Fruit fly (Drosophila melanogaster) whole organism, embryonic: ENCODE data around the gene kel.

Experiments used
- Asciz ChIP-seq: fragments of 200-800 bp; sonication (Bioruptor generic); optimal IDR thresholded peaks from 2 replicates; lab custom pipeline; 2017; ENCODE audit warnings: missing biosample characterization, mild to moderate bottlenecking, missing genetic modification characterization, missing genetic modification reagents
- Bteb2 ChIP-seq: fragments of 200-800 bp; sonication (Bioruptor generic); optimal IDR thresholded peaks from 2 replicates; lab custom pipeline; 2016; ENCODE audit warnings: missing biosample characterization, missing genetic modification characterization
- CG11093 ChIP-seq: fragments of 200-800 bp; sonication (Bioruptor generic); IDR thresholded peaks from 3 replicates; pipeline ENCODE4 v1.3.6; 2022; ENCODE audit warnings: missing biosample characterization, missing genetic modification characterization
- CG11398 ChIP-seq: fragments of 200-800 bp; sonication (Bioruptor generic); optimal IDR thresholded peaks from 2 replicates; lab custom pipeline; 2016; ENCODE audit warnings: missing biosample characterization, missing genetic modification characterization
- CG12104 ChIP-seq: fragments of 200-800 bp; sonication (Bioruptor generic); optimal IDR thresholded peaks from 3 replicates; lab custom pipeline; 2016; ENCODE audit warnings: missing biosample characterization, missing genetic modification characterization
- CG12155 ChIP-seq: fragments of 200-800 bp; sonication (Bioruptor generic); optimal IDR thresholded peaks from 3 replicates; lab custom pipeline; 2016; ENCODE audit warnings: missing biosample characterization, missing genetic modification characterization
- CG15011 ChIP-seq: fragments of 200-800 bp; sonication (Bioruptor generic); optimal IDR thresholded peaks from 3 replicates; lab custom pipeline; 2018; ENCODE audit warnings: missing biosample characterization, mild to moderate bottlenecking, missing genetic modification characterization
- CG15269 ChIP-seq: fragments of 200-800 bp; sonication (Bioruptor generic); optimal IDR thresholded peaks from 2 replicates; lab custom pipeline; 2018; ENCODE audit warnings: missing biosample characterization, mild to moderate bottlenecking, missing genetic modification characterization, moderate library complexity
- CG15601 ChIP-seq: fragments of 200-800 bp; sonication (Bioruptor generic); optimal IDR thresholded peaks from 3 replicates; lab custom pipeline; 2019; ENCODE audit warnings: missing biosample characterization, mild to moderate bottlenecking, missing genetic modification characterization, moderate library complexity
- CG15696 ChIP-seq: fragments of 200-800 bp; sonication (Bioruptor generic); optimal IDR thresholded peaks from 2 replicates; lab custom pipeline; 2019; ENCODE audit warnings: missing biosample characterization, mild to moderate bottlenecking, missing genetic modification characterization, moderate library complexity
- CG17359 ChIP-seq: fragments of 200-800 bp; sonication (Bioruptor generic); optimal IDR thresholded peaks from 3 replicates; lab custom pipeline; 2018; ENCODE audit warnings: missing biosample characterization, mild to moderate bottlenecking, missing genetic modification characterization, moderate library complexity
- CG18599 ChIP-seq: fragments of 200-800 bp; sonication (Bioruptor generic); optimal IDR thresholded peaks from 3 replicates; lab custom pipeline; 2017; ENCODE audit warnings: missing biosample characterization, missing genetic modification characterization, mild to moderate bottlenecking, moderate library complexity, missing genetic modification reagents
- CG3065 ChIP-seq: fragments of 200-800 bp; sonication (Bioruptor generic); optimal IDR thresholded peaks from 2 replicates; lab custom pipeline; 2016; ENCODE audit warnings: missing biosample characterization, missing genetic modification characterization
- CG32767 ChIP-seq: fragments of 200-800 bp; sonication (Bioruptor generic); IDR thresholded peaks from 2 replicates; pipeline ENCODE4 v1.3.6; 2022; ENCODE audit warnings: missing biosample characterization, missing genetic modification characterization
- CG33557 ChIP-seq: fragments of 200-800 bp; sonication (Bioruptor generic); optimal IDR thresholded peaks from 2 replicates; lab custom pipeline; 2019; ENCODE audit warnings: missing biosample characterization, mild to moderate bottlenecking, missing genetic modification characterization, moderate library complexity
- CG3838 ChIP-seq: fragments of 200-800 bp; sonication (Bioruptor generic); optimal IDR thresholded peaks from 3 replicates; lab custom pipeline; 2016; ENCODE audit warnings: missing biosample characterization, missing genetic modification characterization
- CG3995 ChIP-seq: fragments of 200-800 bp; sonication (Bioruptor generic); optimal IDR thresholded peaks from 3 replicates; lab custom pipeline; 2016; ENCODE audit warnings: missing biosample characterization, missing genetic modification characterization
- CG4404 ChIP-seq: fragments of 200-800 bp; sonication (Bioruptor generic); IDR thresholded peaks from 2 replicates; pipeline ENCODE4 v1.3.6; 2022; ENCODE audit warnings: missing biosample characterization, missing genetic modification characterization
- CG4424 ChIP-seq: fragments of 200-800 bp; sonication (Bioruptor generic); optimal IDR thresholded peaks from 3 replicates; lab custom pipeline; 2016; ENCODE audit warnings: missing biosample characterization, missing genetic modification characterization
- CG7745 ChIP-seq: fragments of 200-800 bp; sonication (Bioruptor generic); optimal IDR thresholded peaks from 2 replicates; lab custom pipeline; 2018; ENCODE audit warnings: missing biosample characterization, mild to moderate bottlenecking, missing genetic modification characterization, moderate library complexity
- CG8478 ChIP-seq: fragments of >200 bp; optimal IDR thresholded peaks from 2 replicates; lab custom pipeline; 2018
- CG9215 ChIP-seq: fragments of 200-800 bp; sonication (Bioruptor generic); IDR thresholded peaks from 2 replicates; pipeline ENCODE4 v1.3.6; 2022; ENCODE audit warnings: missing biosample characterization, missing genetic modification characterization
- CG9437 ChIP-seq: fragments of 200-800 bp; sonication (Bioruptor generic); optimal IDR thresholded peaks from 2 replicates; lab custom pipeline; 2018; ENCODE audit warnings: missing biosample characterization, mild to moderate bottlenecking, missing genetic modification characterization
- HLH3B ChIP-seq: fragments of 200-800 bp; sonication (Bioruptor generic); IDR thresholded peaks from 2 replicates; pipeline ENCODE4 v1.3.6; 2022; ENCODE audit warnings: missing biosample characterization, missing genetic modification characterization
- Hmr ChIP-seq: fragments of 200-800 bp; sonication (Bioruptor generic); optimal IDR thresholded peaks from 3 replicates; lab custom pipeline; 2017; ENCODE audit warnings: mild to moderate bottlenecking, missing biosample characterization, missing genetic modification reagents, missing genetic modification characterization
- Lhr ChIP-seq: fragments of 200-800 bp; sonication (Bioruptor generic); optimal IDR thresholded peaks from 3 replicates; lab custom pipeline; 2017; ENCODE audit warnings: mild to moderate bottlenecking, missing biosample characterization, missing genetic modification reagents, missing genetic modification characterization
- NC2β ChIP-seq: fragments of 200-800 bp; sonication (Bioruptor generic); optimal IDR thresholded peaks from 2 replicates; lab custom pipeline; 2016; ENCODE audit warnings: missing biosample characterization, missing genetic modification characterization
- Oli ChIP-seq: fragments of 200-800 bp; sonication (Bioruptor generic); optimal IDR thresholded peaks from 2 replicates; lab custom pipeline; 2018; ENCODE audit warnings: missing biosample characterization, mild to moderate bottlenecking, missing genetic modification characterization, moderate library complexity
- TFAM ChIP-seq: fragments of 200-800 bp; sonication (Bioruptor generic); optimal IDR thresholded peaks from 2 replicates; lab custom pipeline; 2017; ENCODE audit warnings: missing biosample characterization, missing genetic modification characterization, inconsistent platforms
- Xbp1 ChIP-seq: fragments of 200-800 bp; sonication (Bioruptor generic); optimal IDR thresholded peaks from 3 replicates; lab custom pipeline; 2016; ENCODE audit warnings: missing biosample characterization, mild to moderate bottlenecking, missing genetic modification characterization
- ato ChIP-seq: fragments of 200-800 bp; sonication (Bioruptor generic); IDR thresholded peaks from 2 replicates; pipeline ENCODE4 v1.3.6; 2022; ENCODE audit warnings: missing biosample characterization, missing genetic modification characterization; ENCODE audit not compliant: partially characterized antibody
- bsh ChIP-seq, 2 experiments: fragments of 200-800 bp; sonication (Bioruptor generic); optimal IDR thresholded peaks; 2 replicates each; lab custom pipeline; 2017 to 2018; ENCODE audit warnings: mild to moderate bottlenecking in 2 of 2, missing biosample characterization in 2 of 2, missing genetic modification characterization in 2 of 2, moderate library complexity in 1 of 2
- cad ChIP-seq: fragments of >200 bp; optimal IDR thresholded peaks from 2 replicates; lab custom pipeline; 2017; ENCODE audit warnings: missing biosample characterization, missing genetic modification characterization
- corto ChIP-seq: fragments of 200-800 bp; sonication (Bioruptor generic); optimal IDR thresholded peaks from 2 replicates; lab custom pipeline; 2016; ENCODE audit warnings: missing biosample characterization, mild to moderate bottlenecking, missing genetic modification characterization, moderate library complexity
- dysf ChIP-seq: fragments of 200-800 bp; sonication (Bioruptor generic); IDR thresholded peaks from 3 replicates; pipeline ENCODE4 v1.3.6; 2022; ENCODE audit warnings: missing biosample characterization, missing genetic modification characterization
- gsb ChIP-seq: fragments of 200-800 bp; sonication (Bioruptor generic); IDR thresholded peaks from 2 replicates; pipeline ENCODE4 v1.3.6; 2022; ENCODE audit warnings: missing biosample characterization, missing genetic modification characterization
- gsb-n ChIP-seq: fragments of 200-800 bp; sonication (Bioruptor generic); optimal IDR thresholded peaks from 3 replicates; lab custom pipeline; 2018; ENCODE audit warnings: missing biosample characterization, mild to moderate bottlenecking, missing genetic modification characterization
- inv ChIP-seq: fragments of 200-800 bp; sonication (Bioruptor generic); IDR thresholded peaks from 2 replicates; pipeline ENCODE4 v1.3.6; 2022; ENCODE audit warnings: missing biosample characterization, missing genetic modification characterization; ENCODE audit not compliant: partially characterized antibody
- knrl ChIP-seq: fragments of 200-800 bp; sonication (Bioruptor generic); IDR thresholded peaks from 3 replicates; pipeline ENCODE4 v1.3.6; 2022; ENCODE audit warnings: missing biosample characterization, missing genetic modification characterization; ENCODE audit not compliant: partially characterized antibody
- odd ChIP-seq: fragments of 200-800 bp; sonication (Bioruptor generic); optimal IDR thresholded peaks from 2 replicates; lab custom pipeline; 2017; ENCODE audit warnings: missing biosample characterization, mild to moderate bottlenecking, missing genetic modification characterization
- onecut ChIP-seq: fragments of 200-800 bp; sonication (Bioruptor generic); IDR thresholded peaks from 2 replicates; pipeline ENCODE4 v1.3.6; 2022; ENCODE audit warnings: missing biosample characterization, missing genetic modification characterization
- pita ChIP-seq: fragments of 200-800 bp; sonication (Bioruptor generic); optimal IDR thresholded peaks from 2 replicates; lab custom pipeline; 2017; ENCODE audit warnings: missing biosample characterization, mild to moderate bottlenecking, missing genetic modification characterization
- ranshi ChIP-seq: fragments of 200-800 bp; sonication (Bioruptor generic); IDR thresholded peaks from 2 replicates; pipeline ENCODE4 v1.3.6; 2022; ENCODE audit warnings: missing biosample characterization, missing genetic modification characterization
- sd ChIP-seq: fragments of 200-800 bp; sonication (Bioruptor generic); optimal IDR thresholded peaks from 3 replicates; lab custom pipeline; 2018; ENCODE audit warnings: missing biosample characterization, mild to moderate bottlenecking, missing genetic modification characterization, moderate library complexity
- sna ChIP-seq: fragments of 200-800 bp; sonication (Bioruptor generic); IDR thresholded peaks from 2 replicates; pipeline ENCODE4 v1.3.6; 2022; ENCODE audit warnings: missing biosample characterization, missing genetic modification characterization; ENCODE audit not compliant: partially characterized antibody
- so ChIP-seq: fragments of 200-800 bp; sonication (Bioruptor generic); IDR thresholded peaks from 3 replicates; pipeline ENCODE4 v1.3.6; 2022; ENCODE audit warnings: missing biosample characterization, missing genetic modification characterization
- ssp ChIP-seq: fragments of 200-800 bp; sonication (Bioruptor generic); IDR thresholded peaks from 2 replicates; pipeline ENCODE4 v1.3.6; 2022; ENCODE audit warnings: missing biosample characterization, missing genetic modification characterization
- stc ChIP-seq: fragments of 200-800 bp; sonication (Bioruptor generic); IDR thresholded peaks from 2 replicates; pipeline ENCODE4 v1.3.6; 2022; ENCODE audit warnings: missing biosample characterization, missing genetic modification characterization
- ttk ChIP-seq: fragments of 200-800 bp; sonication (Bioruptor generic); IDR thresholded peaks from 2 replicates; pipeline ENCODE4 v2.1.2; 2022; ENCODE audit warnings: missing biosample characterization, missing genetic modification characterization

kel gene

DNA sequence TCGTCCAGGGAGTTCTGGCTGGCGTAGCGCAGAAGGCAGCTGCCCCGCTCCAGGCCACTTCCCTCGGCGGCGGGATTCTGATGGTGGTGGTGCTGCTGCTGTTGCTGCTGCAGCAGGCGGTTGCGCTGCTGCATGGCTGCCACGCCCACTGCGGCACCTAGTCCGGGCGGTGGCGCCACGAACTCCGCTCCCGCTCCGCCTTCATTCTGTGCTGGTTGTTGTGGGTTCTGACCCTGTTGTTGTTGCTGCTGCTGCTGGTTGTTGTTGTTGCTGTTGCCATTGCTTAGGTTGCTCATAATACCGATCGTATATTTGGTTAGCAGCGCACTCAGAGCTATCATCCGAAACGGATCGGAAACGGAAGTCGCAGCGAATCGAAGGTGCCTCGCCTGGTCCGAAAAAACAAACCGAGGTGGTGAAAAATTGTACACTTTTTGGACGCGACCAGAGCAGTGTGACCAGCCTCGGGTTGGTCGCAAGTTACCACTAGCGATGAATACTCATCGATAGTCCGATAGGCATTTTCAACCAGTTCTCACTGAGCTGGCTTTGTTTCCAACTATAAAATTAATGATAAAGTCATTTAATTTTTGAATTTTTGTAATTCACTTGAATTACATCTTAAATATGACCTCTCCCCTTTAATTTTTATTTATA, at the start of gene kel (continued):
- TF ChIP-seq CG9215 (GFP tag; lab: Robert Waterston, UW) (no peak), knrl (peak; percentile 76), cad (peak; percentile 39), CG33557 (peak; percentile 31), CG3838 (GFP tag; lab: Kevin White, UChicago) (no peak), CG15601 (tag; lab: Kevin White, UChicago) (peak; percentile 22), so (GFP tag; lab: Robert Waterston, UW) (0 out of 3 replicates have a peak, but pooled peaks have one; percentile 41), CG12155 (GFP tag; lab: Kevin White, UChicago) (peak; percentile 30), CG18599 (GFP tag; lab: Kevin White, UChicago) (peak; percentile 33), NC2β (GFP tag; lab: Kevin White, UChicago) (peak; percentile 46), CG15696 (tag; lab: Kevin White, UChicago) (no peak), ato (peak; percentile 72), ssp (GFP tag; lab: Robert Waterston, UW) (peak; percentile 91), Xbp1 (peak; percentile 55), Bteb2 (GFP tag; lab: Kevin White, UChicago) (no peak), corto (GFP tag; lab: Kevin White, UChicago) (no peak), dysf (GFP tag; lab: Robert Waterston, UW) (no peak; the same call in 2 of the 3 replicates), gsb-n (no peak), odd (GFP tag; lab: Kevin White, UChicago) (peak; percentile 68), stc (0 out of 2 replicates have a peak, but pooled peaks have one; percentile 37), onecut (GFP tag; lab: Robert Waterston, UW) (peak; percentile 42), CG7745 (tag; lab: Kevin White, UChicago) (no peak), ranshi (peak; percentile 17; the same call in 1 of the 2 replicates), pita (GFP tag; lab: Kevin White, UChicago) (no peak), CG4424 (GFP tag; lab: Kevin White, UChicago) (peak; percentile 18), CG9437 (GFP tag; lab: Kevin White, UChicago) (no peak), Asciz (GFP tag; lab: Kevin White, UChicago) (peak; percentile 20), CG3065 (GFP tag; lab: Kevin White, UChicago) (peak; percentile 59), TFAM (GFP tag; lab: Kevin White, UChicago) (no peak), bsh (GFP tag; optimal IDR thresholded peaks at IDR 0.05; lab: Kevin White, UChicago) (peak in 1 of 2 experiments; percentile 33), Oli (tag; lab: Kevin White, UChicago) (no peak), CG17359 (peak; percentile 34), CG4404 (no peak), sna (peak; percentile 59; the same call in 1 of the 2 replicates), gsb (GFP tag; lab: Robert Waterston, UW) (no peak), HLH3B (GFP tag; lab: Robert Waterston, UW) (peak; percentile 38; the same call in 1 of the 2 replicates), CG12104 (GFP tag; lab: Kevin White, UChicago) (no peak), CG32767 (0 out of 2 replicates have a peak, but pooled peaks have one; percentile 30), ttk (GFP tag; lab: Robert Waterston, UW) (no peak), CG15269 (tag; lab: Kevin White, UChicago) (peak; percentile 53), Hmr (GFP tag; lab: Kevin White, UChicago) (peak; percentile 82), CG11398 (GFP tag; lab: Kevin White, UChicago) (peak; percentile 25), Lhr (peak; percentile 70), CG8478 (lab: Kevin White, UChicago) (peak; percentile 44), CG15011 (no peak), CG11093 (GFP tag; lab: Robert Waterston, UW) (no peak; the same call in 2 of the 3 replicates), sd (tag; lab: Kevin White, UChicago) (no peak), inv (0 out of 2 replicates have a peak, but pooled peaks have one; percentile 29), CG3995 (GFP tag; lab: Kevin White, UChicago) (peak; percentile 49)
